Worm (Caenorhabditis elegans): ENCODE data around the gene C14A11.2.
A peak's percentile ranks its signal among the peaks of the same experiment; 100 is the strongest.

The C14A11.2 gene

DNA sequence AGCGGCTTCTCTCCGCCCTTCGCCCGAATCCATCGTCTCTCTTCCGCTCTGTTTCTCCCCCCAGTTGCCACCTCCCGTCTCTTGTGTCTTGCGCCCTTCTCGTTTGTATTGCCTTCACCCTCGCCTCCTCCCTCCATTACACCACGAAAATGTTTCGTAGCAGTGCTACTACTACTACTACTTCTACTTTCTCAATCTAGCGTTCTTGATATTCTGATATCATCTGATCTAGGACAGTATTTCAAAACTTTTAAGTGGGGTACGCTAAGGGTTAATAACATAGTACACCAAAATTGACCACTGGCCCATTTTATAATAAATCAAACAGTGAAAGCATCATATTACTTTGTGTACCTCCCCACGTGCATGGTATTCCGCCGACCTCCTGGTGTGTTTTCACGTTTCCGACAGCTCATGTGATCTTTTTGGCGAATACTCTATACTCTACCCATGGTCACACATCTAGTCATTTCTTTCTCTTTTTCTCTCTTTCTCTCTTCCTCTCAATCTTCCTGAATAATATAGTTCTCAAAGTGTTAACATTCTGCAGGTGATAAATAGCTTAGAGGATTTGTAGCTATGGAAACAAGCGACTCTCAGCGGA lies at the start of gene C14A11.2:
Gene C14A11.2, plus strand, starts transcription at position 551 of the 604 bp plus-strand sequence.
- no peak for TF ChIP-seq lsy-2 (tag; optimal IDR thresholded peaks at IDR 0.05)
- TF ChIP-seq blmp-1 (tag; optimal IDR thresholded peaks at IDR 0.05) = peak; percentile 1

DNA sequence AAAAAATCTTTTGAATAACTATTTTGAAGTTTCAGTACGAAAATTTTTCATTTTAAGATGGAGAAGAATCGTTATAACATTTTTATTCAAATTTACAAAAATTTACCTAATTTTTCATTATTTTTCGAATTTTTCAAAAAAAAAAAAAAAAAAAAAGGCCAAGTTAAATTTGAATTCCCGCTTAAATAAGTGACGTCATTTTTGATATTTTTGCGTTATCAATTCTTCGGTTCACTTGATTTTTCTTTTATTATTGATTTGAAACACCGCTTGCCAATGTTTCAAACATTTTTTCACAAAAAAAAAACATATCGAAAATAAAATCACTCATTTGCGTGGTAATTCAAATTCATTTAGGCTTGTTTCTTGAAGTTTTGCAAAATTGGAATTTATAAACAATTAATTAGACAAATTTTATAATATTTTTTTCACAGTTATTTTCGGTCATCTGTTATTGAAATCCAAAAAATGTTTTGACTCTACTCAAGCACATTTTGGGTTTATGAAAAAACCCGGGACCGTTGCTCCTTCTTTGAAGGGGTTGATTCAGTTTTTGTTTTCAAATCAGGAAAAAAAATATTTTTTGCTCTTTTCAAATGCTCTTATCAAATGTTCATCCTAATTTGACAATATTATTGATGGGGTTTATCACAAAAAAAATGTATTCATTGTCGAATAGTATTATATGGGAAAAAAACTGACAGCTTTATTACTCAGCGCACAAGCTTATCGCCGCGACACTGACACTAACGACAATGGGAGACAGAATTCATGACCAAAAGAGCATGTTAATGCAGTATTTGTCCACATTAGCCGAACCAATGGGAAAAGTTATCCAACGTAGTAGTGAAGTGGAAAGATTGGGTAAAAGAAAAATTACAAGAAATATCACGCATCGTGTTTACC lies 48.6 kb upstream of the C14A11.2 start:
- TF ChIP-seq ham-2 (GFP tag; optimal IDR thresholded peaks at IDR 0.05) (no peak), M03D4.4 (tag; optimal IDR thresholded peaks at IDR 0.05) (no peak), ceh-39 (tag; optimal IDR thresholded peaks at IDR 0.05) (no peak), unc-39 (tag; optimal IDR thresholded peaks at IDR 0.05) (no peak), ces-1 (GFP tag; optimal IDR thresholded peaks at IDR 0.05) (no peak), nhr-237 (tag; optimal IDR thresholded peaks at IDR 0.05) (no peak)

DNA sequence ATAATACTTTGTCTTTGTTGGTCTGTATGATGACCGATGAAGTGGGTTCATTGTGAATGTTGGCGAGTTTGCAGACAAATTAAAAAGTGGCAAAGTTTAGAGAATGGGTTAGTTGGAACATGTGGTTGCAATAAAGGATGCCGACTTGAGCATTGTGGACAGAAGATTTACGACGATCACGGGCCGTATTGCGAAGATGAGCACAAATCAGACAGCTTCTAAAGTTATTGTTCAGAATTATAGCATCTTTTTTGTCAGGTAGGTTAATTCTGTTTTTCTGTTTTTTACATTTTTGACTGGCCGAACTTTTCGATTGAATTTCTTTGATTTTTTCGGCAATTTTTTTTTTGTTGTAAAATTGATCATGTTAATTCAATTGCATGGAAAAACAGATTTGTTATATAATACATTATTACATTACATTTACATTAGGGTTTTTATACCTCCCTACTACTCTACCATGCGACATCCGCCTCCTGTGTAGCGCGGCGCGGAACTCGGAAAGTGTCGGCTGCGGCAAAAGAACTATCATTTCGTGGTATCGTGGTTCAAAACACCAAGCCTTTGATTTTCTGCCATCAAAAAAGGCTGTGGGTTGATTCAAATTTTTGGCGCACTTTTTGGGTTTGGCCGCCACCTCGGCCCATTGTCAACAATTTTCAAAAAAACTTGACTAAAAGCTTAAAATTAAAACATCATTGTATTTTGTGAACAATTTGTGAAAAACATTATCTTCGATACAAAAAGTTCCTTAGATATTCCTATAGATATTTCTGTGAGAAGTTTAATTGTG lies 39.2 kb upstream of the C14A11.2 start, which contains the start of gene unc-2:
Gene unc-2, minus strand, starts transcription at position 51 of the 793 bp plus-strand sequence.
- TF ChIP-seq pha-4 (tag; optimal IDR thresholded peaks at IDR 0.05) = no peak
- no peak for TF ChIP-seq nhr-2 (tag; optimal IDR thresholded peaks at IDR 0.05)
- no peak for TF ChIP-seq sptf-1 (tag; optimal IDR thresholded peaks at IDR 0.05)
- TF ChIP-seq mab-5 (tag; optimal IDR thresholded peaks at IDR 0.05) = no peak
- no peak for TF ChIP-seq lin-32 (GFP tag; optimal IDR thresholded peaks at IDR 0.05)
- no peak for TF ChIP-seq unc-39 (tag; optimal IDR thresholded peaks at IDR 0.05)
- TF ChIP-seq elt-1 (tag; optimal IDR thresholded peaks at IDR 0.05; ENCODE audit: borderline replicate concordance, insufficient read depth) = no peak
- TF ChIP-seq nhr-12 (tag; optimal IDR thresholded peaks at IDR 0.05) = no peak
- no peak for TF ChIP-seq snpc-4 (tag; optimal IDR thresholded peaks at IDR 0.05)
- no peak for TF ChIP-seq ztf-11 (tag; optimal IDR thresholded peaks at IDR 0.05)
- TF ChIP-seq zip-8 (tag; optimal IDR thresholded peaks at IDR 0.05) = no peak
- no peak for TF ChIP-seq sem-2 (GFP tag; optimal IDR thresholded peaks at IDR 0.05)
- TF ChIP-seq unc-120 (tag; optimal IDR thresholded peaks at IDR 0.05; ENCODE audit: poor library complexity, severe bottlenecking) = no peak
- TF ChIP-seq M03D4.4 (tag; optimal IDR thresholded peaks at IDR 0.05) = no peak
- TF ChIP-seq ceh-83 (GFP tag; optimal IDR thresholded peaks at IDR 0.05) = no peak
- no peak for TF ChIP-seq elt-3 (tag; optimal IDR thresholded peaks at IDR 0.05)
- TF ChIP-seq drap-1 (GFP tag; optimal IDR thresholded peaks at IDR 0.05) = no peak

DNA sequence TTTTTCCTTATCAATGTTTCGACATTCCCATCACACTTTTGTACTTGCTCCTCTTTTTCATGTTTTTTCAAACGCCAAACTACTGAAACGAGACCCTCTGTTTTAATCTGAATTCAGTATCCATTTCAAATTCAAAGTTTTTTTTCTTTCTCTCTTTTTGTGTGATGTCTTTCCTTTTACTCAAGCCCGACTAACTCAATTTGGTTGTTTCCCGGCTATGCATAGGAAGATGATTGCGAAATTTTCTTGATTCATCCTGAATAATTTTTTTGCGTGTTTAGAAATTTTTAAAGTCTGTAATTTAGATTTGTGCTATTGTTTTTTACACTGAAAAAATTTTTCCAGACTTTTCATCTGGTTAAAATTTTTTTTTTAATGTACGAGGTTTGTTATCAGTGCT lies 38.6 kb upstream of the C14A11.2 start:
- no peak for TF ChIP-seq cnd-1 (tag; optimal IDR thresholded peaks at IDR 0.05)
- peak; percentile 80 for TF ChIP-seq ces-1 (GFP tag; optimal IDR thresholded peaks at IDR 0.05)
- TF ChIP-seq zip-8 (tag; optimal IDR thresholded peaks at IDR 0.05) = no peak
- no peak for TF ChIP-seq mab-5 (tag; optimal IDR thresholded peaks at IDR 0.05)
- TF ChIP-seq nhr-76 (tag; optimal IDR thresholded peaks at IDR 0.05) = no peak

DNA sequence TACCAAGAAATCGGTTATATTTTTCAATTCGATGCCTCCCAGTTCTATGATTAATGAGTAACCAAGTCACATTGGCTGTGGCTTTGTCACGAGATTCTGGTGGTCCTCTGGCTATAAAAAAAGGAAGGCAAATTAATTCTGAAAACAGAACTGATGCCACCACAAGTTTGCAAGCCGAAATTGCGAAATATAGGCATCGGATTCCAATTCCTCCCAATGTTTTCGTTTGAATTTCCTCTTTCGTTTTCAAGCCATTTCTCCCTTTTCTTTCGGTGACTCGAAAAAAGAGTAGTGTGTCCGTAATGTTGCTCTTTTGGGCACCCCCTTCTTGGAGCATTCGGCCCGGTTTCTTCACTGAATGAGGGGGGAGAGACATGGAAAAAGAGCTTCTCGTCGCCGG lies 33.2 kb upstream of the C14A11.2 start, which contains the start of gene F55F1.2:
Gene F55F1.2, minus strand, starts transcription at position 376 of the 400 bp plus-strand sequence.
- TF ChIP-seq mab-5 (tag; optimal IDR thresholded peaks at IDR 0.05) = no peak
- no peak for TF ChIP-seq snpc-4 (tag; optimal IDR thresholded peaks at IDR 0.05)
- no peak for TF ChIP-seq mls-2 (tag; optimal IDR thresholded peaks at IDR 0.05)
- no peak for TF ChIP-seq cnd-1 (tag; optimal IDR thresholded peaks at IDR 0.05)
- no peak for TF ChIP-seq ztf-11 (tag; optimal IDR thresholded peaks at IDR 0.05)
- no peak for TF ChIP-seq hlh-1 (tag; optimal IDR thresholded peaks at IDR 0.05)
- no peak for TF ChIP-seq unc-39 (tag; optimal IDR thresholded peaks at IDR 0.05)
- TF ChIP-seq elt-3 (tag; optimal IDR thresholded peaks at IDR 0.05) = no peak
- TF ChIP-seq ceh-39 (tag; optimal IDR thresholded peaks at IDR 0.05) = no peak
- TF ChIP-seq lin-13 (tag; optimal IDR thresholded peaks at IDR 0.05) = no peak
- no peak for TF ChIP-seq unc-62 (GFP tag; optimal IDR thresholded peaks at IDR 0.05)
- no peak for TF ChIP-seq tbx-8 (GFP tag; optimal IDR thresholded peaks at IDR 0.05)
- TF ChIP-seq nhr-28 (tag; optimal IDR thresholded peaks at IDR 0.05) = no peak
- TF ChIP-seq drap-1 (GFP tag; optimal IDR thresholded peaks at IDR 0.05) = no peak
- no peak for TF ChIP-seq ces-1 (GFP tag; optimal IDR thresholded peaks at IDR 0.05)
- TF ChIP-seq sem-2 (GFP tag; optimal IDR thresholded peaks at IDR 0.05) = no peak

All from whole organism, mixed stage, embryonic.